Fruit fly (Drosophila melanogaster): ENCODE data around the gene CG4537.

DNA sequence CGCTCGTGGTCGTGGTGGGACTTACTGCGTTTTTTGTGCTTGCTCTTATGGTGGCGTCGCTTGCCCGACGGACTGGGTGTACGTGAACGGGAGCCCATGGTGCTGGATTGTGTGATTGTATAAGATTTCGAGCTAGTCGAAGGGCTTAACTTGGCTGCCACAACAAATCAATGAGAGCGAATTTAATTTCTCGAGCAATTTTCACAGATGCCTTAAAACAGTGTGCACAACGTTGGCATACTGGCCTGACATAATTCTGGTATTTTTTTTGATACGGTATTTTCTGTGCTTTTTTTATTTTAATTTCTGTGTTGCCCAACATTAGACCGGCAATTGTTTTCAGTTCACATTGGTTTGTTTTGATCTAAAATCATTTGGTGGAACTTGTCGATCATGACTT, 47.2 kb downstream of the CG4537 start, which contains the start of gene Arglu1:
- no peak for TF ChIP-seq net (GFP tag; optimal IDR thresholded peaks at IDR 0.05)
- no peak for TF ChIP-seq fkh (GFP tag; optimal IDR thresholded peaks at IDR 0.05)
- TF ChIP-seq eg (GFP tag; IDR thresholded peaks at IDR 0.05): no peak
- no peak for TF ChIP-seq CG11294 (GFP tag; IDR thresholded peaks at IDR 0.05)
- TF ChIP-seq Sox15 (GFP tag; optimal IDR thresholded peaks at IDR 0.05): no peak
- TF ChIP-seq pdm3 (GFP tag; optimal IDR thresholded peaks at IDR 0.05): no peak
- TF ChIP-seq Ets96B (tag; optimal IDR thresholded peaks at IDR 0.05): no peak
- no peak for TF ChIP-seq fd85E (GFP tag; optimal IDR thresholded peaks at IDR 0.05)
- TF ChIP-seq Sox102F (GFP tag; optimal IDR thresholded peaks at IDR 0.05): no peak
- TF ChIP-seq CG32006 (GFP tag; optimal IDR thresholded peaks at IDR 0.05): no peak
